Fruit fly (Drosophila melanogaster) S2 (cell line): Measurements from ENCODE around the gene rumi.

ENCODE experiments used
- CG8478 ChIP-seq: fragments of >200 bp; optimal IDR thresholded peaks from 2 replicates; lab custom pipeline; 2018
- CTCF ChIP-seq, 2 experiments: fragments of >200 bp; optimal IDR thresholded peaks; 2 replicates each; lab custom pipeline; 2018

DNA sequence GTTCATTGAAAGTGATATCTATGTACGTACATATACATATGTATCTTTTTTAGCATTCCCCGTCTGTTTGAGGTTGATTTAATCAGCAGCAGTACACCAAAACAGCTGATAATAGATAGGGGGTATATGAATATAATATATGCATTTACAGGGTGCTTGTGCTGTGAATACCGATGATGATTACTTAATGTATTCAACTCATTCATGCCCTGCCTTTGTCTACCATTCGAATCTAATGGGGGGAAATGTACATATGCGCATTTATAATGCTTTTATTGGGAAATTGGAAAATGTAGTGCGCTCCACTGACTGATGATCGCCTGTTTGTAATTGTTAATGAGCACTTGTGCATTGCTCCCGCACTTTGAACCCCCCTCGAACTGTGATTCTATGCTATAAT, 29.7 kb upstream of the rumi start:
- no peak for TF ChIP-seq CG8478 (lab: Kevin White, UChicago)
- no peak for TF ChIP-seq CTCF (optimal IDR thresholded peaks at IDR 0.05; lab: Kevin White, UChicago)
